Fruit fly (Drosophila melanogaster) whole organism, wandering third instar larva: ENCODE measurements around the gene CG34345.

Experiments
- Abd-B ChIP-seq: fragments of >200 bp; optimal IDR thresholded peaks from 2 replicates; lab custom pipeline; 2017; ENCODE audit warnings: missing biosample characterization, missing genetic modification characterization
- CG32264 ChIP-seq: fragments of 200-800 bp; sonication (Bioruptor generic); optimal IDR thresholded peaks from 2 replicates; lab custom pipeline; 2016; ENCODE audit warnings: missing biosample characterization, missing genetic modification characterization
- CG9705 ChIP-seq: fragments of 200-800 bp; sonication (Bioruptor generic); optimal IDR thresholded peaks from 2 replicates; lab custom pipeline; 2018; ENCODE audit warnings: missing biosample characterization, mild to moderate bottlenecking, missing genetic modification characterization
- Dfd ChIP-seq: fragments of >200 bp; optimal IDR thresholded peaks from 2 replicates; lab custom pipeline; 2017; ENCODE audit warnings: missing biosample characterization, missing genetic modification characterization
- Dif ChIP-seq: fragments of 200-275, 200-300 bp; sonication (Bioruptor generic); optimal IDR thresholded peaks from 2 replicates; lab custom pipeline; 2018; ENCODE audit warnings: missing biosample characterization, missing genetic modification characterization; ENCODE audit not compliant: partially characterized antibody
- HLH106 ChIP-seq: fragments of 200-800 bp; optimal IDR thresholded peaks from 3 replicates; lab custom pipeline; 2019; ENCODE audit warnings: missing biosample characterization, mild to moderate bottlenecking, missing genetic modification characterization, moderate library complexity
- Hnf4 ChIP-seq: fragments of 200-800 bp; sonication (Bioruptor generic); optimal IDR thresholded peaks from 2 replicates; lab custom pipeline; 2016; ENCODE audit warnings: missing biosample characterization, mild to moderate bottlenecking, missing genetic modification characterization
- Hr78 ChIP-seq: fragments of >200 bp; optimal IDR thresholded peaks from 2 replicates; lab custom pipeline; 2017; ENCODE audit warnings: missing biosample characterization, missing genetic modification characterization
- Hr83 ChIP-seq: fragments of 200-300 bp; sonication (Bioruptor generic); optimal IDR thresholded peaks from 2 replicates; lab custom pipeline; 2016; ENCODE audit warnings: missing biosample characterization, mild to moderate bottlenecking, missing genetic modification characterization, moderate library complexity; ENCODE audit not compliant: poor library complexity, severe bottlenecking
- Jra ChIP-seq: sonication (Bioruptor generic); optimal IDR thresholded peaks from 2 replicates; lab custom pipeline; 2016; ENCODE audit warnings: missing biosample characterization, missing genetic modification characterization
- Mio ChIP-seq: sonication (Bioruptor generic); optimal IDR thresholded peaks from 2 replicates; lab custom pipeline; 2016; ENCODE audit warnings: missing biosample characterization, missing genetic modification characterization
- Myc ChIP-seq: fragments of >200 bp; optimal IDR thresholded peaks from 2 replicates; lab custom pipeline; 2017
- N ChIP-seq: fragments of >200 bp; optimal IDR thresholded peaks from 2 replicates; lab custom pipeline; 2018; ENCODE audit warnings: missing biosample characterization, missing external identifiers, missing genetic modification characterization
- OdsH ChIP-seq: fragments of 200-800 bp; sonication (Bioruptor generic); optimal IDR thresholded peaks from 2 replicates; lab custom pipeline; 2016; ENCODE audit warnings: missing biosample characterization, mild to moderate bottlenecking, missing genetic modification characterization
- Rel ChIP-seq, 2 experiments: fragments of 200-800 bp; sonication (Bioruptor generic) in 1 of 2; optimal IDR thresholded peaks; 2 replicates in 1 of 2; 3 replicates in 1 of 2; lab custom pipeline; 2016 to 2019; ENCODE audit warnings: mild to moderate bottlenecking in 2 of 2, missing biosample characterization in 2 of 2, missing genetic modification characterization in 2 of 2, moderate library complexity in 1 of 2
- Sp1 ChIP-seq: fragments of 200-800 bp; sonication (Bioruptor generic); optimal IDR thresholded peaks from 3 replicates; lab custom pipeline; 2019; ENCODE audit warnings: missing biosample characterization, mild to moderate bottlenecking, missing genetic modification characterization, moderate library complexity
- Vsx2 ChIP-seq: fragments of 200-300, 225-300 bp; sonication (Bioruptor generic); optimal IDR thresholded peaks from 2 replicates; lab custom pipeline; 2018; ENCODE audit warnings: missing biosample characterization, missing genetic modification characterization; ENCODE audit not compliant: partially characterized antibody
- br ChIP-seq: fragments of 200-800 bp; sonication (Bioruptor generic); optimal IDR thresholded peaks from 2 replicates; lab custom pipeline; 2016; ENCODE audit warnings: missing biosample characterization, missing genetic modification characterization
- brk ChIP-seq: fragments of 200-800 bp; sonication (Bioruptor generic); optimal IDR thresholded peaks from 2 replicates; lab custom pipeline; 2016; ENCODE audit warnings: missing biosample characterization, mild to moderate bottlenecking, missing genetic modification characterization
- dmrt93B ChIP-seq: fragments of 200-800 bp; sonication (Bioruptor generic); optimal IDR thresholded peaks from 2 replicates; lab custom pipeline; 2018; ENCODE audit warnings: missing biosample characterization, mild to moderate bottlenecking, missing genetic modification characterization
- dsf ChIP-seq: sonication (Bioruptor generic); optimal IDR thresholded peaks from 2 replicates; lab custom pipeline; 2016; ENCODE audit warnings: missing biosample characterization, missing genetic modification characterization, borderline replicate concordance
- ey ChIP-seq: fragments of 200-800 bp; sonication (Bioruptor generic); optimal IDR thresholded peaks from 2 replicates; lab custom pipeline; 2016; ENCODE audit warnings: missing biosample characterization, missing genetic modification characterization
- foxo ChIP-seq, 2 experiments: fragments of 200-800 bp; sonication (Bioruptor generic); optimal IDR thresholded peaks; 2 replicates in 1 of 2; 3 replicates in 1 of 2; lab custom pipeline; 2016 to 2017; ENCODE audit warnings: missing biosample characterization in 2 of 2, missing genetic modification characterization in 2 of 2
- fru ChIP-seq: fragments of 200-800 bp; sonication (Bioruptor generic); optimal IDR thresholded peaks from 3 replicates; lab custom pipeline; 2016; ENCODE audit warnings: missing biosample characterization, mild to moderate bottlenecking, missing genetic modification characterization
- h ChIP-seq: fragments of 200-800 bp; sonication (Bioruptor generic); optimal IDR thresholded peaks from 3 replicates; lab custom pipeline; 2016; ENCODE audit warnings: missing biosample characterization, mild to moderate bottlenecking, missing genetic modification characterization
- jim ChIP-seq: fragments of 175-275, 200-325 bp; sonication (Bioruptor generic); optimal IDR thresholded peaks from 2 replicates; lab custom pipeline; 2016; ENCODE audit warnings: missing biosample characterization, mild to moderate bottlenecking, missing genetic modification characterization
- lola ChIP-seq: fragments of >200 bp; optimal IDR thresholded peaks from 2 replicates; lab custom pipeline; 2017; ENCODE audit warnings: missing biosample characterization, missing genetic modification characterization
- pan ChIP-seq: fragments of >200 bp; optimal IDR thresholded peaks from 2 replicates; lab custom pipeline; 2017
- sage ChIP-seq: fragments of 200-800 bp; sonication (Bioruptor generic); optimal IDR thresholded peaks from 2 replicates; lab custom pipeline; 2016; ENCODE audit warnings: missing biosample characterization, mild to moderate bottlenecking, missing genetic modification characterization
- sv ChIP-seq: fragments of 200-800 bp; sonication (Bioruptor generic); optimal IDR thresholded peaks from 3 replicates; lab custom pipeline; 2016; ENCODE audit warnings: missing biosample characterization, missing genetic modification characterization
- tai ChIP-seq: sonication (Bioruptor generic); optimal IDR thresholded peaks from 2 replicates; lab custom pipeline; 2016; ENCODE audit warnings: missing biosample characterization, missing genetic modification characterization
- usp ChIP-seq: fragments of >200 bp; optimal IDR thresholded peaks from 2 replicates; lab custom pipeline; 2017; ENCODE audit warnings: missing biosample characterization, missing genetic modification characterization
- woc ChIP-seq: sonication (Bioruptor generic); optimal IDR thresholded peaks from 2 replicates; lab custom pipeline; 2016; ENCODE audit warnings: missing biosample characterization, mild to moderate bottlenecking, missing genetic modification characterization

Gene CG34345

dm6 chr2L:6612477-6613004 lies 10.4 kb upstream of the CG34345 start (continued):
- TF ChIP-seq Hnf4 (GFP tag; lab: Kevin White, UChicago) (peak; percentile 100), Myc (peak; percentile 23), Vsx2 (no peak), HLH106 (tag; lab: Kevin White, UChicago) (peak; percentile 100), Abd-B (GFP tag; lab: Kevin White, UChicago) (no peak), Mio (GFP tag; lab: Kevin White, UChicago) (peak; percentile 98), dmrt93B (GFP tag; lab: Kevin White, UChicago) (peak; percentile 100), fru (GFP tag; lab: Kevin White, UChicago) (peak; percentile 100)

- TF ChIP-seq Dif (no peak), jim (GFP tag; lab: Kevin White, UChicago) (no peak), Abd-B (GFP tag; lab: Kevin White, UChicago) (no peak)
Observed at dm6 chr2L:6613156-6613555, 9.8 kb upstream of the CG34345 start.

dm6 chr2L:6614229-6614935 lies 8.5 kb upstream of the CG34345 start:
- TF ChIP-seq Rel (GFP tag; optimal IDR thresholded peaks at IDR 0.05; lab: Kevin White, UChicago) = no peak
- TF ChIP-seq Rel (tag; optimal IDR thresholded peaks at IDR 0.05; lab: Kevin White, UChicago) = peak; percentile 82
- no peak for TF ChIP-seq Sp1 (GFP tag; lab: Kevin White, UChicago)
- TF ChIP-seq h (GFP tag; lab: Kevin White, UChicago) = peak; percentile 2

- TF ChIP-seq usp (GFP tag; lab: Kevin White, UChicago) = no peak
- TF ChIP-seq fru (GFP tag; lab: Kevin White, UChicago) = no peak
- TF ChIP-seq CG32264 = no peak
- TF ChIP-seq CG9705 (GFP tag; lab: Kevin White, UChicago) = no peak
- TF ChIP-seq Hr83 (GFP tag; lab: Kevin White, UChicago) = no peak
- no peak for TF ChIP-seq foxo (GFP tag; optimal IDR thresholded peaks at IDR 0.05; lab: Kevin White, UChicago)
- no peak for TF ChIP-seq Hnf4 (GFP tag; lab: Kevin White, UChicago)
- no peak for TF ChIP-seq Dif
- TF ChIP-seq HLH106 (tag; lab: Kevin White, UChicago) = no peak
- TF ChIP-seq dsf (GFP tag; lab: Kevin White, UChicago) = no peak
Observed at dm6 chr2L:6621600-6621999, 1.3 kb upstream of the CG34345 start, which contains the start of gene DIP-iota. Gene DIP-iota (minus strand): TSS chr2L:6621700.

- TF ChIP-seq Hnf4 (GFP tag; lab: Kevin White, UChicago) (no peak), Abd-B (GFP tag; lab: Kevin White, UChicago) (no peak), Jra (GFP tag; lab: Kevin White, UChicago) (no peak), br (GFP tag; lab: Kevin White, UChicago) (no peak), Mio (GFP tag; lab: Kevin White, UChicago) (no peak), jim (GFP tag; lab: Kevin White, UChicago) (no peak), woc (no peak), fru (GFP tag; lab: Kevin White, UChicago) (no peak), N (GFP tag; lab: Kevin White, UChicago) (no peak), HLH106 (tag; lab: Kevin White, UChicago) (no peak), Hr78 (GFP tag; lab: Kevin White, UChicago) (no peak), Dfd (GFP tag; lab: Kevin White, UChicago) (no peak), usp (GFP tag; lab: Kevin White, UChicago) (no peak), CG9705 (GFP tag; lab: Kevin White, UChicago) (no peak), ey (GFP tag; lab: Kevin White, UChicago) (no peak), Sp1 (GFP tag; lab: Kevin White, UChicago) (no peak), lola (GFP tag; lab: Kevin White, UChicago) (no peak)
Observed at dm6 chr2L:6622031-6622430, 881 bp upstream of the CG34345 start.

- TF ChIP-seq dsf (GFP tag; lab: Kevin White, UChicago) (no peak), Mio (GFP tag; lab: Kevin White, UChicago) (no peak), N (GFP tag; lab: Kevin White, UChicago) (no peak), dmrt93B (GFP tag; lab: Kevin White, UChicago) (no peak), usp (GFP tag; lab: Kevin White, UChicago) (no peak), Myc (no peak), brk (GFP tag; lab: Kevin White, UChicago) (no peak), Hnf4 (GFP tag; lab: Kevin White, UChicago) (no peak), tai (GFP tag; lab: Kevin White, UChicago) (no peak), foxo (GFP tag; optimal IDR thresholded peaks at IDR 0.05; lab: Kevin White, UChicago) (no peak), OdsH (no peak), CG32264 (no peak), sv (no peak), Hr83 (GFP tag; lab: Kevin White, UChicago) (no peak), sage (no peak), Sp1 (GFP tag; lab: Kevin White, UChicago) (no peak), pan (lab: Kevin White, UChicago) (no peak), br (GFP tag; lab: Kevin White, UChicago) (no peak)
- TF ChIP-seq, all 38 proteins: peak for 0
Observed at dm6 chr2L:6632307-6632706, 9.4 kb downstream of the CG34345 start, which contains the start of gene Oatp26F. Gene Oatp26F (minus strand): TSS chr2L:6632407.
